Worm (Caenorhabditis elegans): ENCODE measurements around the gene F42A9.6.

ce11 chrIV:8651835-8652234 lies 42.8 kb downstream of the F42A9.6 start, which contains the start of gene C49C8.8:
- TF ChIP-seq ztf-23 (GFP tag; IDR thresholded peaks at IDR 0.05) (no peak), tab-1 (GFP tag; IDR thresholded peaks at IDR 0.05) (no peak), ref-1 (GFP tag; conservative IDR thresholded peaks at IDR 0.05) (no peak), T22C8.4 (GFP tag; IDR thresholded peaks at IDR 0.05) (no peak), flt-1 (GFP tag; IDR thresholded peaks at IDR 0.05) (no peak), klf-2 (GFP tag; conservative IDR thresholded peaks at IDR 0.05) (no peak)
